Worm (Caenorhabditis elegans): ENCODE results near the gene Y38C1AA.1.

Y38C1AA.1 gene

DNA sequence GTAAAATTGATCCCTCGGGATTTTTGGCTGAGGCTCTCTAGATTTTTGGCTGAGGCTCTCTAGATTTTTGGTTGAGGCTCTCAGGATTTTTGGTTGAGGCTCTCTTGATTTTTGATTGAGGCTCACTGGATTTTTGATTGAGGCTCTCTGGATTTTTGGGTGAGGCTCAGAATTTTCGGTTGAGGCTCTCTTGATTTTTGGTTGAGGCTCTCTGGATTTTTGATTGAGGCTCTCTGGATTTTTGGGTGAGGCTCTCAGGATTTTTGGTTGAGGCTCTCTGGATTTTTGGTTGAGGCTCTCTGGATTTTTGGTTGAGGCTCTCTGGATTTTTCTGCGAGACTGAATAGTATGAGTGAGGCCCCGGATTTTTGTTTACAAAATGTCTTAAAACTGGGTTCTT, 28.2 kb downstream of the Y38C1AA.1 start:
- no peak for TF ChIP-seq ceh-43 (GFP tag; optimal IDR thresholded peaks at IDR 0.05)
- no peak for TF ChIP-seq sptf-1 (tag; optimal IDR thresholded peaks at IDR 0.05)
- TF ChIP-seq drap-1 (GFP tag; optimal IDR thresholded peaks at IDR 0.05), result no peak
- no peak for TF ChIP-seq nhr-28 (tag; optimal IDR thresholded peaks at IDR 0.05)
- TF ChIP-seq unc-120 (tag; optimal IDR thresholded peaks at IDR 0.05; ENCODE audit: poor library complexity, severe bottlenecking), result no peak
- no peak for TF ChIP-seq nhr-12 (tag; optimal IDR thresholded peaks at IDR 0.05)
- no peak for TF ChIP-seq lin-13 (tag; optimal IDR thresholded peaks at IDR 0.05)
- TF ChIP-seq bed-3 (GFP tag; optimal IDR thresholded peaks at IDR 0.05), result no peak

DNA sequence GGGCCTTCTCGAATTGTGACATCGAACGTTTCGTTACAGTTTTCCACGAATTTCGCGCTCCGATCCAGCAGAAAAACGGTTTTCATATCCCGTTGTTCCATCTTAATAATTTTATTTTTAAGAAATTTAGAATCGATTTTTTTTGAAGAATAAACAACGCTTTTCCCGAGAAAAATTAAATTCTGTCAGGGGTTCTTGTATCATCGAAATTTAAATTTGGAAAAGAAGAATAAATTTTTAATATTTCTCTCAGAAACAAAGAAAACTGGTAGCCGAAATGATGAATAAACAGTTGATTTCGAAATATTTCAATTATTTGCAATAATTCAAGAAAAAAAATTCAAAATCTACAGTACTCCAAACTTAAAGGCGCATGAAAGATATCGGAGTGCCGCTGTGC, 29.4 kb downstream of the Y38C1AA.1 start, which contains the start of gene ints-13:
Gene ints-13 (minus strand): TSS at position 101 of the 400 bp plus-strand sequence.
- TF ChIP-seq hlh-1 (tag; optimal IDR thresholded peaks at IDR 0.05), result no peak
- no peak for TF ChIP-seq pha-4 (tag; optimal IDR thresholded peaks at IDR 0.05)
- TF ChIP-seq flh-1 (GFP tag; optimal IDR thresholded peaks at IDR 0.05), result no peak
- TF ChIP-seq nhr-12 (tag; optimal IDR thresholded peaks at IDR 0.05), result no peak
- TF ChIP-seq cnd-1 (tag; optimal IDR thresholded peaks at IDR 0.05), result no peak
- TF ChIP-seq snpc-4 (tag; optimal IDR thresholded peaks at IDR 0.05), result no peak
- TF ChIP-seq unc-120 (tag; optimal IDR thresholded peaks at IDR 0.05; ENCODE audit: poor library complexity, severe bottlenecking), result no peak
- TF ChIP-seq blmp-1 (tag; optimal IDR thresholded peaks at IDR 0.05), result no peak
- TF ChIP-seq lsy-2 (tag; optimal IDR thresholded peaks at IDR 0.05), result no peak
- no peak for TF ChIP-seq sem-2 (GFP tag; optimal IDR thresholded peaks at IDR 0.05)
- TF ChIP-seq tbx-8 (GFP tag; optimal IDR thresholded peaks at IDR 0.05), result no peak
- no peak for TF ChIP-seq sptf-1 (tag; optimal IDR thresholded peaks at IDR 0.05)
- TF ChIP-seq mls-2 (tag; optimal IDR thresholded peaks at IDR 0.05), result no peak
- TF ChIP-seq nhr-28 (tag; optimal IDR thresholded peaks at IDR 0.05), result no peak
- no peak for TF ChIP-seq ceh-83 (GFP tag; optimal IDR thresholded peaks at IDR 0.05)
- TF ChIP-seq unc-39 (tag; optimal IDR thresholded peaks at IDR 0.05), result no peak
- no peak for TF ChIP-seq drap-1 (GFP tag; optimal IDR thresholded peaks at IDR 0.05)
- TF ChIP-seq elt-3 (tag; optimal IDR thresholded peaks at IDR 0.05), result no peak
- no peak for TF ChIP-seq ceh-43 (GFP tag; optimal IDR thresholded peaks at IDR 0.05)

DNA sequence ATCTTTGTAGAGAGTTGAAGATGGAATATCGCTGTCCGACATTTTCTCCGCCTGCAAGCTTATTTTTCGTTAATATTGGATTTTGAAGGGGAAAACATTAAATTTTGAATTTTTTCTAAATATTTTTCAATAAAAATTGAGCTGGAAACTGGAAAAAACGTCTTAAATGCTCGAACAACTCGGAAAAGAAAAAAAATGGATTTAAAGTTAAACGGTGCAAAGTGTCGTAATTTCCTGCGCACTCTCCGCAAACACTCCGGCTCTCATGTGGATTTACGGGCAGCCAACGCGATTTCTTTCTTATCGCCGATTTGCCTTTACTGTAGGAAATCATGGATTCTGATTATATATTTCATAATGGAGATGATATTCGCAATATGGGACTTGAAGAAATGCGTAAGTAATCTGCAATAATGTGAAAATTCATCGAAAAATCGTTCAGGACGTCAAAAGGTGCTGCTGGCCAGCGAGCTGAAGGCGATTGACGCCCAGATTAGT, 32.3 kb downstream of the Y38C1AA.1 start, which contains the start of the genes fnta-1 and cogc-8:
Gene fnta-1 (minus strand): TSS at position 51 of the 498 bp plus-strand sequence.
Gene cogc-8 (plus strand): TSS at position 195 of the 498 bp plus-strand sequence.
- TF ChIP-seq lsy-2 (tag; optimal IDR thresholded peaks at IDR 0.05) (peak; percentile 32), mep-1 (tag; optimal IDR thresholded peaks at IDR 0.05) (no peak), ceh-43 (GFP tag; optimal IDR thresholded peaks at IDR 0.05) (no peak), ces-1 (GFP tag; optimal IDR thresholded peaks at IDR 0.05) (peak; percentile 37), lin-13 (tag; optimal IDR thresholded peaks at IDR 0.05) (peak; percentile 3), elt-1 (tag; optimal IDR thresholded peaks at IDR 0.05; ENCODE audit: borderline replicate concordance, insufficient read depth) (no peak)

DNA sequence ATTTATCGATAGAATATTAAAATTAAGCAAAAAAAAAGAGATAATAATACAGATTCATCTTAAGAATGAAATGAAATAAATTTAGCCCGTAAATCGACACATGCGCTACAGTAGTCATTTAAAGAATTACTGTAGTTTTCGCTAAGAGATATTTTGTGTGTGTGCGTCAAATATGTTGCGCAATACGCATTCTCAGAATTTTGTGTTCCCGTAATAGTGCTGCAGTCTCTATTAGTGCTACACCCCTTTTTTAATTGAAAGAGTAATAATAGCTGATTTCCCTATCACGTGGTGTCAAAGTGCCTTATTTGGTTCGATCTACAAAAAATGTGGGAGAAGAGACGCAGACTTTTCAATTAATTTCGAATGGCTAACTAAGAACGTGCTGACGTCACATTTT, 36.3 kb downstream of the Y38C1AA.1 start:
- TF ChIP-seq nhr-237 (tag; optimal IDR thresholded peaks at IDR 0.05), result no peak
- peak; percentile 86 for TF ChIP-seq zip-8 (tag; optimal IDR thresholded peaks at IDR 0.05)

DNA sequence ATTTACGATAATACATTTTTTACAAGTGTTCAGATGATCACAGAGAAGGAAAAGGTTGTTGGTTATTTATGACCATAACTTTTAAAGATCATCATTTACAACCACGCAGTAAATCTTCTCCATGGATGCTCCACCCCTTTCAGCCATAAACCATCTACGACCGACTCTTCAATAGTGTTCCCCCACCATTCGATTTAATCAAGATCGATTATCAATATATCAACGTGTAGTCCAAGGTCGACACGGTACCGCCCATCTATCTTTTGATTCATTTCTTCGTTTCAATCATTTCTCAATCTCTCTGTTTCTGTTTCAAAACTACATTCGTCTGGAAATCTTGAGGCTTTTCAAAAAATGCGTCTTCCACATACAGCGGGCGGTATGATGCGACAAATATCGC, 36.9 kb downstream of the Y38C1AA.1 start, which contains the start of gene aass-1:
Gene aass-1 (plus strand): TSS at position 301 of the 400 bp plus-strand sequence.
- no peak for TF ChIP-seq sem-2 (GFP tag; optimal IDR thresholded peaks at IDR 0.05)
- TF ChIP-seq elt-3 (tag; optimal IDR thresholded peaks at IDR 0.05), result no peak
- no peak for TF ChIP-seq elt-1 (tag; optimal IDR thresholded peaks at IDR 0.05; ENCODE audit: borderline replicate concordance, insufficient read depth)
- TF ChIP-seq unc-62 (GFP tag; optimal IDR thresholded peaks at IDR 0.05), result no peak
- TF ChIP-seq flh-1 (GFP tag; optimal IDR thresholded peaks at IDR 0.05), result no peak
- no peak for TF ChIP-seq nhr-2 (tag; optimal IDR thresholded peaks at IDR 0.05)
- no peak for TF ChIP-seq unc-120 (tag; optimal IDR thresholded peaks at IDR 0.05; ENCODE audit: poor library complexity, severe bottlenecking)
- TF ChIP-seq sptf-1 (tag; optimal IDR thresholded peaks at IDR 0.05), result no peak
- TF ChIP-seq ceh-83 (GFP tag; optimal IDR thresholded peaks at IDR 0.05), result no peak
- TF ChIP-seq blmp-1 (tag; optimal IDR thresholded peaks at IDR 0.05), result no peak
- TF ChIP-seq tbx-8 (GFP tag; optimal IDR thresholded peaks at IDR 0.05), result no peak
- no peak for TF ChIP-seq unc-39 (tag; optimal IDR thresholded peaks at IDR 0.05)
- TF ChIP-seq mab-5 (tag; optimal IDR thresholded peaks at IDR 0.05), result no peak
- TF ChIP-seq bed-3 (GFP tag; optimal IDR thresholded peaks at IDR 0.05), result no peak
- no peak for TF ChIP-seq ztf-11 (tag; optimal IDR thresholded peaks at IDR 0.05)
- TF ChIP-seq hlh-1 (tag; optimal IDR thresholded peaks at IDR 0.05), result no peak
- TF ChIP-seq ces-1 (GFP tag; optimal IDR thresholded peaks at IDR 0.05), result no peak
- TF ChIP-seq pha-4 (tag; optimal IDR thresholded peaks at IDR 0.05), result no peak
